Worm (Caenorhabditis elegans) whole organism, young adult: ENCODE measurements around the gene Y47A7.2.

ENCODE experiments used
- C17E4.6 ChIP-seq: fragments of 200-800 bp; sonication (Bioruptor generic); IDR thresholded peaks from 2 replicates; pipeline ENCODE4 v1.3.6; 2022; ENCODE audit warnings: missing genetic modification reagents, missing genetic modification characterization, missing compliant biosample characterization
- F33H1.4 ChIP-seq: fragments of 200-800 bp; sonication (Bioruptor generic); IDR thresholded peaks from 2 replicates; pipeline ENCODE4 v1.3.6; 2022; ENCODE audit warnings: missing genetic modification reagents, missing genetic modification characterization, missing compliant biosample characterization
- Y95B8A.8 ChIP-seq: fragments of 200-800 bp; sonication (Bioruptor generic); IDR thresholded peaks from 2 replicates; pipeline ENCODE4 v1.3.6; 2022; ENCODE audit warnings: missing genetic modification reagents, missing genetic modification characterization, missing compliant biosample characterization
- madf-8 ChIP-seq: fragments of 200-800 bp; sonication (Bioruptor generic); conservative IDR thresholded peaks from 2 replicates; pipeline ENCODE4 v1.3.6; 2022; ENCODE audit warnings: missing genetic modification reagents, missing genetic modification characterization, missing compliant biosample characterization
- pha-4 ChIP-seq: fragments of 150-350 bp; sonication (generic microtip); optimal IDR thresholded peaks from 2 replicates; lab custom pipeline; 2014; ENCODE audit warnings: missing biosample characterization, missing genetic modification reagents, missing genetic modification characterization
- repo-1 ChIP-seq: sonication (generic microtip); optimal IDR thresholded peaks from 2 replicates; lab custom pipeline; 2017; ENCODE audit warnings: mild to moderate bottlenecking, missing genetic modification characterization, missing compliant biosample characterization
- snpc-4 ChIP-seq, 5 experiments: fragments of 150-350 bp in 1 of 5; sonication (generic microtip) in 4 of 5; optimal IDR thresholded peaks; 2 replicates each; lab custom pipeline; 2014 to 2018; ENCODE audit warnings: missing genetic modification characterization in 5 of 5, missing biosample characterization in 3 of 5, antibody characterized with exemption in 2 of 5, mild to moderate bottlenecking in 2 of 5, missing compliant biosample characterization in 2 of 5, missing genotype in 2 of 5, moderate library complexity in 2 of 5, missing genetic modification reagents in 1 of 5
- unc-62 ChIP-seq: fragments of 150-350 bp; optimal IDR thresholded peaks from 2 replicates; lab custom pipeline; 2014; ENCODE audit warnings: missing biosample characterization, missing genetic modification reagents, missing genetic modification characterization

DNA sequence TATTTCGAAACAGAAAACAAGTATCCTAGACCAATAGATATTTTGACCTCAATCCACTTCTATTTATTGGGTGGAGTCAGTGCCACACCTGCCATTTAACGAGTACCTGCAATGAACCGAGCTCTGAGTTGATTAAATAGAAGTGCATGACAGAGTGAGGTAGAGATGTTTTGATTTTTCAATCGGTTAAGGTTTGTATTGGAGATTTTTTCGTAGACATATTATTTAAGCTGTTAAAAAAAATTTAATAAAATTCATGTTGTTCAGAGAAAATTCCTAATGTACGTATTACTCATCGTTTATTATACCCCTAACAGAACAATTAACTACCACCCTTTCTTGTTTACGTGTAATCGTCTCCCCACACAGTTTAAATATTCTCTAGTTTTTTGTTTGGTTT lies 42.6 kb downstream of the Y47A7.2 start, which contains the start of gene srx-38:
- TF ChIP-seq snpc-4 (GFP tag; optimal IDR thresholded peaks at IDR 0.05; lab: Kevin White, UChicago) (no peak), snpc-4 (tag; optimal IDR thresholded peaks at IDR 0.05; lab: Kevin White, UChicago) (no peak), repo-1 (tag; lab: Kevin White, UChicago) (no peak), pha-4 (tag; lab: Kevin White, UChicago) (no peak), unc-62 (GFP tag; lab: Kevin White, UChicago) (no peak), madf-8 (GFP tag; lab: Robert Waterston, UW) (no peak), F33H1.4 (GFP tag; lab: Robert Waterston, UW) (no peak), C17E4.6 (no peak), Y95B8A.8 (no peak)
